Worm (Caenorhabditis elegans) whole organism, young adult: ENCODE measurements around the gene K08H2.4.

Experiments
- Y67H2A.10 ChIP-seq: fragments of 200-800 bp; sonication (Bioruptor generic); conservative IDR thresholded peaks from 2 replicates; pipeline ENCODE4 v1.3.6; 2022; ENCODE audit warnings: missing genetic modification reagents, missing genetic modification characterization, missing compliant biosample characterization
- lin-40 ChIP-seq: sonication (generic microtip); optimal IDR thresholded peaks from 2 replicates; lab custom pipeline; 2016; ENCODE audit warnings: missing genetic modification characterization, mild to moderate bottlenecking, missing compliant biosample characterization, missing genotype, missing genetic modification reagents
- mcd-1 ChIP-seq: fragments of 200-800 bp; sonication (Bioruptor generic); IDR thresholded peaks from 2 replicates; pipeline ENCODE4 v1.3.6; 2022; ENCODE audit warnings: missing genetic modification reagents, missing genetic modification characterization, missing compliant biosample characterization
- nhr-90 ChIP-seq: sonication (generic microtip); optimal IDR thresholded peaks from 2 replicates; lab custom pipeline; 2016; ENCODE audit warnings: missing genotype, mild to moderate bottlenecking, missing genetic modification characterization, missing compliant biosample characterization
- pha-4 ChIP-seq: fragments of 150-350 bp; sonication (generic microtip); optimal IDR thresholded peaks from 2 replicates; lab custom pipeline; 2014; ENCODE audit warnings: missing biosample characterization, missing genetic modification reagents, missing genetic modification characterization
- rpc-1 ChIP-seq, 2 experiments: fragments of 150-350 bp in 1 of 2; sonication (generic microtip) in 1 of 2; optimal IDR thresholded peaks; 2 replicates each; lab custom pipeline; 2014 to 2018; ENCODE audit warnings: missing biosample characterization in 1 of 2, missing genetic modification characterization in 1 of 2, missing genetic modification reagents in 1 of 2, missing genotype in 1 of 2
- sea-2 ChIP-seq: fragments of 200-800 bp; sonication (Bioruptor generic); IDR thresholded peaks from 2 replicates; pipeline ENCODE4 v1.3.6; 2022; ENCODE audit warnings: missing genetic modification characterization, missing compliant biosample characterization
- snpc-3.4 ChIP-seq: sonication (generic microtip); optimal IDR thresholded peaks from 2 replicates; lab custom pipeline; 2017; ENCODE audit warnings: missing genetic modification characterization, mild to moderate bottlenecking, missing compliant biosample characterization, antibody characterized with exemption, moderate library complexity, missing genotype, missing genetic modification reagents
- snpc-4 ChIP-seq, 5 experiments: fragments of 150-350 bp in 1 of 5; sonication (generic microtip) in 4 of 5; optimal IDR thresholded peaks; 2 replicates each; lab custom pipeline; 2014 to 2018; ENCODE audit warnings: missing genetic modification characterization in 5 of 5, missing biosample characterization in 3 of 5, antibody characterized with exemption in 2 of 5, mild to moderate bottlenecking in 2 of 5, missing compliant biosample characterization in 2 of 5, missing genotype in 2 of 5, moderate library complexity in 2 of 5, missing genetic modification reagents in 1 of 5

DNA sequence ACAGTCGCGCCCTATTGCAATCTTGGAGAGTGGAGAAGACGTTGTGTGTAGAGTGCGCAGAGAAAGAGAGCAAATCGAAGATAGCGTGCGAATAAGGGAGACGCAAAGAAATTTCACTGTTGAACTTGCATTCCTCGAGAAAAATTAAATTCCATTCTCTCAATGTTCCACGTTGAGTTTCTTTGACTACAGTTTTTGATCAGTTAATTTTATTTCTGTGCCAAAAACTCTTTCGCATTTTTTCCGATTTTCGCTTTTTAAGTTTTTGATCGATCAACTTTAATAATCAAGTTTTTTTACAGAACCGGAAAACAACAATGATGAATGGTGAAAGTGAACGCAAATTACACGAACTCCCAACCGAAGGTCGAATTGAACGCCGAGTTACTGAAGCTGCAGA is 1.2 kb upstream of the K08H2.4 start, which contains the start of gene K08H2.3:
- TF ChIP-seq rpc-1 (optimal IDR thresholded peaks at IDR 0.05; lab: Kevin White, UChicago), result no peak
- TF ChIP-seq rpc-1 (tag; optimal IDR thresholded peaks at IDR 0.05; lab: Kevin White, UChicago), result no peak
- TF ChIP-seq snpc-3.4 (tag; lab: Kevin White, UChicago), result no peak
- no peak for TF ChIP-seq nhr-90 (tag; lab: Kevin White, UChicago)
- no peak for TF ChIP-seq pha-4 (tag; lab: Kevin White, UChicago)
- TF ChIP-seq lin-40 (tag; lab: Kevin White, UChicago), result no peak
- no peak for TF ChIP-seq Y67H2A.10
- TF ChIP-seq mcd-1 (GFP tag; lab: Robert Waterston, UW), result no peak
- TF ChIP-seq sea-2, result no peak
- no peak for TF ChIP-seq snpc-4 (GFP tag; optimal IDR thresholded peaks at IDR 0.05; lab: Kevin White, UChicago)
- TF ChIP-seq snpc-4 (tag; optimal IDR thresholded peaks at IDR 0.05; lab: Kevin White, UChicago), result no peak
